Worm (Caenorhabditis elegans) whole organism, L4 larva: Measurements from ENCODE around the gene rpl-26.

ENCODE experiments used
- F10B5.3 ChIP-seq: sonication (generic microtip); optimal IDR thresholded peaks from 2 replicates; lab custom pipeline; 2016; ENCODE audit warnings: mild to moderate bottlenecking, missing genetic modification characterization, missing compliant biosample characterization
- F26F4.8 ChIP-seq: fragments of 200-800 bp; sonication (Bioruptor generic); conservative IDR thresholded peaks from 2 replicates; pipeline ENCODE4 v1.3.6; 2022; ENCODE audit warnings: missing genetic modification characterization, missing compliant biosample characterization
- R02D3.7 ChIP-seq: fragments of 150-350 bp; sonication (generic microtip); optimal IDR thresholded peaks from 3 replicates; lab custom pipeline; 2014; ENCODE audit warnings: missing biosample characterization, missing genetic modification characterization
- T20F7.1 ChIP-seq: fragments of 200-800 bp; sonication (Bioruptor generic); optimal IDR thresholded peaks from 2 replicates; lab custom pipeline; 2018; ENCODE audit warnings: mild to moderate bottlenecking, missing genetic modification characterization, missing compliant biosample characterization
- Y48G9A.11 ChIP-seq: fragments of 200-800 bp; sonication (Bioruptor generic); IDR thresholded peaks from 2 replicates; pipeline ENCODE4 v1.3.6; 2022; ENCODE audit warnings: missing genetic modification reagents, missing genetic modification characterization, missing compliant biosample characterization
- aha-1 ChIP-seq: fragments of 150-350 bp; peaks from one replicate; lab custom pipeline; 2014; ENCODE audit warnings: missing biosample characterization, missing genetic modification characterization
- ama-1 ChIP-seq: fragments of 150-350 bp; optimal IDR thresholded peaks from 2 replicates; lab custom pipeline; 2014; ENCODE audit warnings: inconsistent platforms, mixed read lengths
- attf-4 ChIP-seq: sonication (generic microtip); optimal IDR thresholded peaks from 3 replicates; lab custom pipeline; 2017; ENCODE audit warnings: missing biosample characterization, missing genetic modification characterization
- ceh-44 ChIP-seq: fragments of 200-800 bp; sonication (Bioruptor generic); IDR thresholded peaks from 2 replicates; pipeline ENCODE4 v1.3.6; 2022; ENCODE audit warnings: missing genetic modification reagents, missing genetic modification characterization, missing compliant biosample characterization
- ces-1 ChIP-seq: fragments of 150-350 bp; sonication (generic microtip); optimal IDR thresholded peaks from 4 replicates; lab custom pipeline; 2014; ENCODE audit warnings: missing biosample characterization, missing genetic modification reagents, missing genetic modification characterization
- daf-16 ChIP-seq, 3 experiments: sonication (generic microtip); optimal IDR thresholded peaks; 2 replicates each; lab custom pipeline; 2016 to 2017; ENCODE audit warnings: missing genetic modification characterization in 3 of 3, missing genetic modification reagents in 3 of 3, mild to moderate bottlenecking in 2 of 3, missing compliant biosample characterization in 2 of 3, missing biosample characterization in 1 of 3, moderate library complexity in 1 of 3
- dve-1 ChIP-seq: sonication (generic microtip); optimal IDR thresholded peaks from 2 replicates; lab custom pipeline; 2017; ENCODE audit warnings: antibody characterized with exemption, mild to moderate bottlenecking, missing genetic modification characterization, missing compliant biosample characterization; ENCODE audit not compliant: insufficient read depth
- fkh-10 ChIP-seq: fragments of 150-350 bp; optimal IDR thresholded peaks from 2 replicates; lab custom pipeline; 2014; ENCODE audit warnings: missing biosample characterization, missing genetic modification reagents, missing genetic modification characterization
- fos-1 ChIP-seq: fragments of 150-350 bp; optimal IDR thresholded peaks from 2 replicates; lab custom pipeline; 2014; ENCODE audit warnings: missing biosample characterization, missing genetic modification characterization
- hlh-11 ChIP-seq: fragments of 200-800 bp; sonication (Bioruptor generic); optimal IDR thresholded peaks from 2 replicates; lab custom pipeline; 2018; ENCODE audit warnings: mild to moderate bottlenecking, missing genetic modification characterization, missing compliant biosample characterization
- hlh-30 ChIP-seq: sonication (generic microtip); optimal IDR thresholded peaks from 2 replicates; lab custom pipeline; 2017; ENCODE audit warnings: antibody characterized with exemption, mild to moderate bottlenecking, missing genetic modification characterization, missing compliant biosample characterization; ENCODE audit not compliant: insufficient read depth
- jun-1 ChIP-seq: fragments of 150-350 bp; optimal IDR thresholded peaks from 2 replicates; lab custom pipeline; 2014; ENCODE audit warnings: missing biosample characterization, missing genetic modification reagents, missing genetic modification characterization
- lin-38 ChIP-seq: fragments of 200-800 bp; sonication (Bioruptor generic); IDR thresholded peaks from 2 replicates; pipeline ENCODE4 v1.3.6; 2022; ENCODE audit warnings: missing genetic modification reagents, missing genetic modification characterization, missing compliant biosample characterization
- madf-5 ChIP-seq, 2 experiments: fragments of 200-800 bp; sonication (Bioruptor generic); IDR thresholded peaks; 2 replicates each; pipeline ENCODE4 v1.3.6; 2022; ENCODE audit warnings: missing compliant biosample characterization in 2 of 2, missing genetic modification characterization in 2 of 2
- madf-9 ChIP-seq: fragments of 200-800 bp; sonication (Bioruptor generic); conservative IDR thresholded peaks from 2 replicates; pipeline ENCODE4 v1.3.6; 2022; ENCODE audit warnings: missing genetic modification reagents, missing genetic modification characterization, missing compliant biosample characterization
- mdl-1 ChIP-seq, 2 experiments: fragments of 150-350 bp in 1 of 2; sonication (generic microtip) in 1 of 2; optimal IDR thresholded peaks; 2 replicates each; lab custom pipeline; 2014 to 2017; ENCODE audit warnings: missing biosample characterization in 2 of 2, missing genetic modification characterization in 2 of 2
- mep-1 ChIP-seq: fragments of 150-350 bp; sonication (generic microtip); optimal IDR thresholded peaks from 3 replicates; lab custom pipeline; 2014; ENCODE audit warnings: missing biosample characterization, missing genetic modification characterization
- mes-2 ChIP-seq: sonication (generic microtip); optimal IDR thresholded peaks from 2 replicates; lab custom pipeline; 2016; ENCODE audit warnings: missing genotype, mild to moderate bottlenecking, missing genetic modification characterization, missing compliant biosample characterization; ENCODE audit not compliant: poor library complexity, severe bottlenecking
- mxl-2 ChIP-seq: fragments of 200-800 bp; sonication (Bioruptor generic); conservative IDR thresholded peaks from 2 replicates; pipeline ENCODE4 v1.3.6; 2022; ENCODE audit warnings: missing genetic modification reagents, missing genetic modification characterization, missing compliant biosample characterization
- mxl-3 ChIP-seq: fragments of 200-800 bp; sonication (Bioruptor generic); optimal IDR thresholded peaks from 2 replicates; lab custom pipeline; 2018; ENCODE audit warnings: mild to moderate bottlenecking, missing genetic modification characterization, missing compliant biosample characterization
- nhr-102 ChIP-seq: sonication (generic microtip); optimal IDR thresholded peaks from 2 replicates; lab custom pipeline; 2016; ENCODE audit warnings: mild to moderate bottlenecking, missing genetic modification characterization, moderate library complexity, missing compliant biosample characterization
- nhr-11 ChIP-seq: fragments of 150-350 bp; optimal IDR thresholded peaks from 2 replicates; lab custom pipeline; 2014; ENCODE audit warnings: missing biosample characterization, missing genetic modification characterization
- nhr-25 ChIP-seq: sonication (generic microtip); optimal IDR thresholded peaks from 2 replicates; lab custom pipeline; 2017; ENCODE audit warnings: missing genetic modification characterization, mild to moderate bottlenecking, missing compliant biosample characterization, antibody characterized with exemption, moderate library complexity, borderline replicate concordance; ENCODE audit not compliant: insufficient read depth
- nhr-77 ChIP-seq: fragments of 150-350 bp; optimal IDR thresholded peaks from 2 replicates; lab custom pipeline; 2014; ENCODE audit warnings: missing biosample characterization, missing genetic modification characterization
- pqm-1 ChIP-seq: sonication (generic microtip); optimal IDR thresholded peaks from 2 replicates; lab custom pipeline; 2017; ENCODE audit warnings: missing biosample characterization, missing genetic modification characterization
- rbr-2 ChIP-seq: sonication (generic microtip); optimal IDR thresholded peaks from 2 replicates; lab custom pipeline; 2016; ENCODE audit warnings: missing genotype, missing genetic modification characterization, missing compliant biosample characterization
- saeg-2 ChIP-seq: fragments of 200-800 bp; sonication (Bioruptor generic); IDR thresholded peaks from 2 replicates; pipeline ENCODE4 v1.3.6; 2022; ENCODE audit warnings: missing genetic modification reagents, missing genetic modification characterization, missing compliant biosample characterization
- set-16 ChIP-seq: fragments of 200-800 bp; sonication (Bioruptor generic); IDR thresholded peaks from 2 replicates; pipeline ENCODE4 v1.3.6; 2022; ENCODE audit warnings: missing genetic modification reagents, missing genetic modification characterization, missing compliant biosample characterization
- spr-1 ChIP-seq: sonication (generic microtip); optimal IDR thresholded peaks from 2 replicates; lab custom pipeline; 2016; ENCODE audit warnings: mild to moderate bottlenecking, missing genetic modification characterization, missing compliant biosample characterization
- tra-1 ChIP-seq: fragments of 200-800 bp; sonication (Bioruptor generic); IDR thresholded peaks from 2 replicates; pipeline ENCODE4 v1.3.6; 2022; ENCODE audit warnings: missing genetic modification reagents, missing genetic modification characterization, missing compliant biosample characterization
- unc-39 ChIP-seq: sonication (generic microtip); optimal IDR thresholded peaks from 2 replicates; lab custom pipeline; 2017; ENCODE audit warnings: missing biosample characterization, missing genetic modification characterization
- unc-62 ChIP-seq, 3 experiments: fragments of 150-350 bp in 1 of 3; sonication (generic microtip); optimal IDR thresholded peaks in 2 of 3; peaks in 1 of 3; 1 replicate in 1 of 3; 2 replicates in 2 of 3; lab custom pipeline; 2014 to 2017; ENCODE audit warnings: missing biosample characterization in 3 of 3, missing genetic modification characterization in 3 of 3, missing genetic modification reagents in 3 of 3, missing genotype in 1 of 3
- vab-7 ChIP-seq: fragments of 200-800 bp; sonication (Bioruptor generic); IDR thresholded peaks from 2 replicates; pipeline ENCODE4 v1.3.6; 2022; ENCODE audit warnings: missing genetic modification reagents, missing genetic modification characterization, missing compliant biosample characterization
- zag-1 ChIP-seq: fragments of 150-350 bp; optimal IDR thresholded peaks from 2 replicates; lab custom pipeline; 2014; ENCODE audit warnings: missing biosample characterization, missing genetic modification characterization
- ztf-11 ChIP-seq: fragments of 150-350 bp; optimal IDR thresholded peaks from 2 replicates; lab custom pipeline; 2014; ENCODE audit warnings: missing biosample characterization, missing genetic modification characterization
- ztf-7 ChIP-seq: fragments of 150-350 bp; optimal IDR thresholded peaks from 2 replicates; lab custom pipeline; 2014; ENCODE audit warnings: missing biosample characterization, missing genetic modification characterization

rpl-26 gene

DNA sequence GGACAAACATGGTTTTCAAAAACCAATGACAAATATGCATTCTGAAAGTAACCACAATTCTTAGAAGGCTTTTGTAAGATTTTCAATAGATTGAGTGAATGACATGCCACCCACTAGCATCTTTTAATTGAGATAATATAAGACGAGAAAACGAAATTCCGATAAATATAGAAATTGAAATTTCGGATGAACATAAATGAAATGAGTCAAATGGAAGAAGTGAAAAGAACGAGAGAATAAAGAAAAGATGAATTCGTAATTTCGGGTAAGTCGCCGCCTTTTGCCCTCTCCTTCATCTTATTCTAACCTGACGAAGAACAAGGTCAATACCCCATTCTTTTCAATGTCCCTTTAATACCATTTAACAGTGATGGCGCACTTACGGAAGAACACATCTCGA is 39.8 kb downstream of the rpl-26 start:
- TF ChIP-seq saeg-2 (GFP tag; lab: Robert Waterston, UW) = no peak
- TF ChIP-seq daf-16 (GFP tag; optimal IDR thresholded peaks at IDR 0.05; lab: Kevin White, UChicago) = no peak
- TF ChIP-seq daf-16 (tag; optimal IDR thresholded peaks at IDR 0.05; lab: Kevin White, UChicago) = no peak
- TF ChIP-seq lin-38 (GFP tag; lab: Robert Waterston, UW) = no peak
- no peak for TF ChIP-seq tra-1
- no peak for TF ChIP-seq mxl-2
- TF ChIP-seq attf-4 (tag; lab: Kevin White, UChicago) = no peak
- TF ChIP-seq pqm-1 = no peak
- no peak for TF ChIP-seq hlh-30
- TF ChIP-seq mep-1 = no peak
- no peak for TF ChIP-seq zag-1 (tag; lab: Kevin White, UChicago)
- no peak for TF ChIP-seq ztf-11 (tag; lab: Kevin White, UChicago)
- no peak for TF ChIP-seq unc-62 (GFP tag; optimal IDR thresholded peaks at IDR 0.05 in 1 of 2; lab: Kevin White, UChicago)
- TF ChIP-seq unc-62 (tag; optimal IDR thresholded peaks at IDR 0.05; lab: Kevin White, UChicago) = no peak
- no peak for TF ChIP-seq nhr-77 (tag; lab: Kevin White, UChicago)
- TF ChIP-seq jun-1 (tag; lab: Kevin White, UChicago) = no peak
- no peak for TF ChIP-seq mes-2 (tag; lab: Kevin White, UChicago)
- TF ChIP-seq fkh-10 (GFP tag; lab: Kevin White, UChicago) = no peak
- TF ChIP-seq R02D3.7 = no peak
- TF ChIP-seq, all 104 proteins: peak for 0

DNA sequence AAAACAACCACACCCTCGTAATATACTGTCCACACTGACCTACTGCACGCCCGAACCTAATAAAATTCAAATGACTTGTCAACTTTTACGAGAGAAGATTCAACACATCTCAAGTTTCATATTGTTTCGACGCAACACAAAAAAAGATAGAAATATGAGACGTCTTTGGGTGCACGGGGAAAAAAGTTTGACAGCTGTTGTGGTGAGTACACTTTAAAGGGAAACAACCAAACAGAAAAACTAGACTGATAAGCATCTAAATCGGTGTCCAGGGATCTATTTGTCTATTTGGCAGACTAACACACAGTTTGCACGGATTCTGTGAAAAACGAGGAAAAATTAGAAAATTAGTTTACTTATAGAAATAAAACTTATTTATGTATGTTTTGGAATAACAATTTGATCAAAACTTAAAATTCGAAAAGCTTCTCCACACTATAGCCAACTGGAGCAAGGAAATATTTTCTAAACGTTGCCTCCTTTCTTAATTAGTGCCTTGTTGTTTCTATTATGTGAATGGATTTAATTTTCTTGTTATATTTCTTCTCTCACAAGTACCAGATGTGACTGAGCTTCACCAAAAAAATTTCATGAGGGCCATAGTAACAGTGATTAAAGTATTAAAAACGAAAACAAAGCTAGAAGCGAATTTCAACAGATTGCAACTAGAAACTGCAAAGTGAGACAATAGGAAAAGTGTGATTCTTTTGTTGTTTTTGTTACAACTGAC is 41.2 kb downstream of the rpl-26 start:
- TF ChIP-seq unc-62 (GFP tag; optimal IDR thresholded peaks at IDR 0.05 in 1 of 2; lab: Kevin White, UChicago) = no peak
- TF ChIP-seq unc-62 (tag; optimal IDR thresholded peaks at IDR 0.05; lab: Kevin White, UChicago) = no peak
- TF ChIP-seq aha-1 = peak; percentile 50
- no peak for TF ChIP-seq nhr-77 (tag; lab: Kevin White, UChicago)
- TF ChIP-seq mxl-3 (GFP tag; lab: Kevin White, UChicago) = no peak

DNA sequence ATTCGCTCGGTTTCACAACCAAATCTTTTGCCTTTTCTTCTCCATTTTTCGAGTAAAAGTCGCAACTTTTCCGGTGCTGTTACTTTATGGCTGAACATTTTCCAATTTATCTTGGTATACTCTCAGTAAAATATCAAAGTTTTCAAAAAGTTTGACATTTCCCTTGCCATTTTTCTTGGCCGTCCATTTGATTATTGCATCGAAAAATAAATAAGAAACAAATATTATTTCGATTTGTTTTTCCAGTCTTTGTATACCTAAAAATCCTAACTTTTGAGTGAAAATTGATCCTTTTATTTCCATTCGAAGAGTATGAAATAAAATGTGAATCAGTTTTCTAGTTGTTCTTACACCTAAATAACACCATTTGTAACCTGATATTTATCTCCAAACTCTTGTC is 43.9 kb downstream of the rpl-26 start:
- TF ChIP-seq ces-1 (GFP tag; lab: Kevin White, UChicago) = no peak
- peak; percentile 94 for TF ChIP-seq aha-1

DNA sequence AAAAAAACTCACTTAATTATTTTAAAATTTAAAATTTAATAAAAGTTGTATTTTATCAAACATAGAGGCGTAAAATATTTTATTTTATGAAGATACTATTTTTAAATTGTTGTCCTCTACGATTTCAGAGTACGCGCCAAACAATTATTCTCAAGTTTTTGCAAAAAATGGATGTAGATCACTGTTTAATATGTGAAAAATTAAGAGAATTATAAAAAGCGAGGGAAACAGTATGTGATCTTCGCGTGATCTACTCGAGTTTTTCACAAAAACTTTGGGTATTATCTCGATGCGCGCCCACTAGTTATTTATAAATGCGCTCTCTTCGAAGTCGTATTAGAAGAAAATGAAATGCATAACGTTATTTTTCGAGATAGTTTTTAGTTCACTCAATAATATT is 46.3 kb downstream of the rpl-26 start:
- TF ChIP-seq nhr-102 (tag; lab: Kevin White, UChicago) (no peak), spr-1 (no peak), F10B5.3 (tag; lab: Kevin White, UChicago) (no peak), fkh-10 (GFP tag; lab: Kevin White, UChicago) (no peak), pqm-1 (no peak), mdl-1 (tag; optimal IDR thresholded peaks at IDR 0.05; lab: Kevin White, UChicago) (no peak), madf-5 (GFP tag; IDR thresholded peaks at IDR 0.05; lab: Robert Waterston, UW) (no peak), T20F7.1 (GFP tag; lab: Kevin White, UChicago) (no peak)

DNA sequence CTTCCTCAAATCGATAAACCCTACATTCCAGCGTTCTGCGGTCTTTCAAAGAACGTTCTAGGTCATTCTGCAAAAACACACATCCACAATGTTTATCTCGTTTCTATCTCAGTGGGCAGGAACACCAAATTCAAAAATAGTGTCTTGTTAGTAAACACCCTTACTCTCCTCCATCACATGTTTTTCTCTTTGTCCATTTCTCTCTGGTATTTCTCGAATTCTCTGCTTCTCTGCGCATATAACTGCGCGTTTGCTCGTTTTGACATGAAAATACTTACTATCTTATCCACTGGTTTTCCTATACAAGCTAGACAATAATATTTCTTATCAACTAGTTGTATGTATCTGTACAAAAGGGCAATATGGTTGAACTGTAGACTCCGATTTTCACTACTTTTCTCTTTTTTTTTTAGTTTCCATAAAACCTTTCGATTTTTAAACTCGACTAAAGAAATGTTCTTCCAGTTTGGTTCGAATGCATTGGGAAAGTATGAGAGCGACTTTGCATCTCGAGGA is 48.1 kb downstream of the rpl-26 start, which contains the start of gene pyr-1:
TSS of gene pyr-1 (plus strand) at position 466 of the 516 bp plus-strand sequence.
- no peak for TF ChIP-seq ceh-44 (GFP tag; lab: Robert Waterston, UW)
- TF ChIP-seq nhr-11 (tag; lab: Kevin White, UChicago) = no peak
- TF ChIP-seq aha-1 = peak; percentile 4
- no peak for TF ChIP-seq lin-38 (GFP tag; lab: Robert Waterston, UW)
- TF ChIP-seq unc-39 (tag; lab: Kevin White, UChicago) = no peak
- TF ChIP-seq mxl-3 (GFP tag; lab: Kevin White, UChicago) = no peak
- peak; percentile 18 for TF ChIP-seq dve-1 (tag; lab: Kevin White, UChicago)
- no peak for TF ChIP-seq set-16 (GFP tag; lab: Robert Waterston, UW)
- TF ChIP-seq F26F4.8 (GFP tag; lab: Robert Waterston, UW) = no peak
- no peak for TF ChIP-seq fos-1 (tag; lab: Kevin White, UChicago)
- no peak for TF ChIP-seq hlh-11
- TF ChIP-seq mdl-1 (tag; optimal IDR thresholded peaks at IDR 0.05; lab: Kevin White, UChicago) = peak in 1 of 2 experiments; percentile 64
- TF ChIP-seq vab-7 (GFP tag; lab: Robert Waterston, UW) = no peak
- no peak for TF ChIP-seq rbr-2 (tag; lab: Kevin White, UChicago)
- TF ChIP-seq madf-9 (GFP tag; lab: Robert Waterston, UW) = no peak
- no peak for TF ChIP-seq pqm-1
- no peak for TF ChIP-seq ama-1 (lab: Kevin White, UChicago)
- TF ChIP-seq nhr-25 = no peak
- TF ChIP-seq ztf-7 (tag; lab: Kevin White, UChicago) = no peak
- no peak for TF ChIP-seq Y48G9A.11 (GFP tag; lab: Robert Waterston, UW)
